Worm (Caenorhabditis elegans) whole organism, young adult: Measurements from ENCODE around the gene srg-64.

Experiments used
- T26A5.8 ChIP-seq: sonication (generic microtip); optimal IDR thresholded peaks from 2 replicates; lab custom pipeline; 2016; ENCODE audit warnings: missing genetic modification characterization, missing compliant biosample characterization
- ama-1 ChIP-seq, 3 experiments: fragments of 150-350 bp in 1 of 3; sonication (generic microtip) in 2 of 3; optimal IDR thresholded peaks; 2 replicates each; lab custom pipeline; 2014 to 2018; ENCODE audit warnings: missing biosample characterization in 2 of 3, missing genetic modification characterization in 2 of 3, missing genetic modification reagents in 2 of 3
- gei-17 ChIP-seq: fragments of 200-800 bp; sonication (Bioruptor generic); optimal IDR thresholded peaks from 2 replicates; lab custom pipeline; 2018; ENCODE audit warnings: mild to moderate bottlenecking, missing genetic modification characterization, missing compliant biosample characterization
- madf-8 ChIP-seq: fragments of 200-800 bp; sonication (Bioruptor generic); conservative IDR thresholded peaks from 2 replicates; pipeline ENCODE4 v1.3.6; 2022; ENCODE audit warnings: missing genetic modification reagents, missing genetic modification characterization, missing compliant biosample characterization
- pha-4 ChIP-seq: fragments of 150-350 bp; sonication (generic microtip); optimal IDR thresholded peaks from 2 replicates; lab custom pipeline; 2014; ENCODE audit warnings: missing biosample characterization, missing genetic modification reagents, missing genetic modification characterization
- unc-130 ChIP-seq: sonication (generic microtip); optimal IDR thresholded peaks from 2 replicates; lab custom pipeline; 2016; ENCODE audit warnings: missing genetic modification reagents, missing genetic modification characterization, missing compliant biosample characterization

DNA sequence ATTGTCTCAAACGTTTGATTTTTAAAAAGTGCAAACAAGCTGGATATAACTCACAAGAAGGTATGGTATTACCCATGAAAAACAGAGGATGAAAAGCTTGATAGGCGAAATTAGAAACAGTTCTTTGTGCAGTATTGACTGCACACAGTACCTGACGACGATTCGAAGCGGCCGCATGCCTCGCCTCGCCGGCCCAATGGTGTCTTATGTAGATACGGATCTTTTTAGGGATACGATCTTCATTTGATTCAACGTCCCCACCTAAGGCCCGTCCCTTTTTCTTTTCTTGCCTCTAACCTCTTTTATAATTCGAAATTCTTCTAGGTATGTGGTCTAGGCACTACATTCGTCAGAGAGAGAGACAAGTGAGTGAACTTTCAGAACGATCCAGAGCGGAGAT lies 25.7 kb upstream of the srg-64 start, which contains the start of gene bus-17:
- no peak for TF ChIP-seq madf-8
- no peak for TF ChIP-seq gei-17 (GFP tag; lab: Kevin White, UChicago)
- TF ChIP-seq pha-4 = no peak
- TF ChIP-seq unc-130 (GFP tag; lab: Kevin White, UChicago) = no peak
- TF ChIP-seq ama-1 (optimal IDR thresholded peaks at IDR 0.05; lab: Kevin White, UChicago) = no peak
- TF ChIP-seq ama-1 (GFP tag; optimal IDR thresholded peaks at IDR 0.05; lab: Kevin White, UChicago) = no peak
- TF ChIP-seq T26A5.8 (tag; lab: Kevin White, UChicago) = no peak
